Fruit fly (Drosophila melanogaster) whole organism, wandering third instar larva: Measurements from ENCODE around the gene pip.
A peak's percentile ranks its signal among the peaks of the same experiment; 100 is the strongest.

ENCODE experiments used
- Abd-B ChIP-seq: fragments of >200 bp; optimal IDR thresholded peaks from 2 replicates; lab custom pipeline; 2017; ENCODE audit warnings: missing biosample characterization, missing genetic modification characterization
- CG32264 ChIP-seq: fragments of 200-800 bp; sonication (Bioruptor generic); optimal IDR thresholded peaks from 2 replicates; lab custom pipeline; 2016; ENCODE audit warnings: missing biosample characterization, missing genetic modification characterization
- CG9705 ChIP-seq: fragments of 200-800 bp; sonication (Bioruptor generic); optimal IDR thresholded peaks from 2 replicates; lab custom pipeline; 2018; ENCODE audit warnings: missing biosample characterization, mild to moderate bottlenecking, missing genetic modification characterization
- CrebA ChIP-seq: fragments of 200-800 bp; sonication (Bioruptor generic); optimal IDR thresholded peaks from 2 replicates; lab custom pipeline; 2016; ENCODE audit warnings: missing biosample characterization, mild to moderate bottlenecking, missing genetic modification characterization, borderline replicate concordance
- Dfd ChIP-seq: fragments of >200 bp; optimal IDR thresholded peaks from 2 replicates; lab custom pipeline; 2017; ENCODE audit warnings: missing biosample characterization, missing genetic modification characterization
- Dif ChIP-seq: fragments of 200-275, 200-300 bp; sonication (Bioruptor generic); optimal IDR thresholded peaks from 2 replicates; lab custom pipeline; 2018; ENCODE audit warnings: missing biosample characterization, missing genetic modification characterization; ENCODE audit not compliant: partially characterized antibody
- GATAd ChIP-seq: sonication (Bioruptor generic); optimal IDR thresholded peaks from 2 replicates; lab custom pipeline; 2016; ENCODE audit warnings: missing biosample characterization, missing genetic modification characterization
- HLH106 ChIP-seq: fragments of 200-800 bp; optimal IDR thresholded peaks from 3 replicates; lab custom pipeline; 2019; ENCODE audit warnings: missing biosample characterization, mild to moderate bottlenecking, missing genetic modification characterization, moderate library complexity
- Hnf4 ChIP-seq: fragments of 200-800 bp; sonication (Bioruptor generic); optimal IDR thresholded peaks from 2 replicates; lab custom pipeline; 2016; ENCODE audit warnings: missing biosample characterization, mild to moderate bottlenecking, missing genetic modification characterization
- Hr78 ChIP-seq: fragments of >200 bp; optimal IDR thresholded peaks from 2 replicates; lab custom pipeline; 2017; ENCODE audit warnings: missing biosample characterization, missing genetic modification characterization
- Hr83 ChIP-seq: fragments of 200-300 bp; sonication (Bioruptor generic); optimal IDR thresholded peaks from 2 replicates; lab custom pipeline; 2016; ENCODE audit warnings: missing biosample characterization, mild to moderate bottlenecking, missing genetic modification characterization, moderate library complexity; ENCODE audit not compliant: poor library complexity, severe bottlenecking
- Jra ChIP-seq: sonication (Bioruptor generic); optimal IDR thresholded peaks from 2 replicates; lab custom pipeline; 2016; ENCODE audit warnings: missing biosample characterization, missing genetic modification characterization
- Mio ChIP-seq: sonication (Bioruptor generic); optimal IDR thresholded peaks from 2 replicates; lab custom pipeline; 2016; ENCODE audit warnings: missing biosample characterization, missing genetic modification characterization
- Myc ChIP-seq: fragments of >200 bp; optimal IDR thresholded peaks from 2 replicates; lab custom pipeline; 2017
- N ChIP-seq: fragments of >200 bp; optimal IDR thresholded peaks from 2 replicates; lab custom pipeline; 2018; ENCODE audit warnings: missing biosample characterization, missing external identifiers, missing genetic modification characterization
- OdsH ChIP-seq: fragments of 200-800 bp; sonication (Bioruptor generic); optimal IDR thresholded peaks from 2 replicates; lab custom pipeline; 2016; ENCODE audit warnings: missing biosample characterization, mild to moderate bottlenecking, missing genetic modification characterization
- Rel ChIP-seq, 2 experiments: fragments of 200-800 bp; sonication (Bioruptor generic) in 1 of 2; optimal IDR thresholded peaks; 2 replicates in 1 of 2; 3 replicates in 1 of 2; lab custom pipeline; 2016 to 2019; ENCODE audit warnings: mild to moderate bottlenecking in 2 of 2, missing biosample characterization in 2 of 2, missing genetic modification characterization in 2 of 2, moderate library complexity in 1 of 2
- Sp1 ChIP-seq: fragments of 200-800 bp; sonication (Bioruptor generic); optimal IDR thresholded peaks from 3 replicates; lab custom pipeline; 2019; ENCODE audit warnings: missing biosample characterization, mild to moderate bottlenecking, missing genetic modification characterization, moderate library complexity
- Vsx2 ChIP-seq: fragments of 200-300, 225-300 bp; sonication (Bioruptor generic); optimal IDR thresholded peaks from 2 replicates; lab custom pipeline; 2018; ENCODE audit warnings: missing biosample characterization, missing genetic modification characterization; ENCODE audit not compliant: partially characterized antibody
- br ChIP-seq: fragments of 200-800 bp; sonication (Bioruptor generic); optimal IDR thresholded peaks from 2 replicates; lab custom pipeline; 2016; ENCODE audit warnings: missing biosample characterization, missing genetic modification characterization
- brk ChIP-seq: fragments of 200-800 bp; sonication (Bioruptor generic); optimal IDR thresholded peaks from 2 replicates; lab custom pipeline; 2016; ENCODE audit warnings: missing biosample characterization, mild to moderate bottlenecking, missing genetic modification characterization
- dl ChIP-seq, 2 experiments: fragments of 175-275, 200-275 bp in 1 of 2; fragments of 200-275 bp in 1 of 2; sonication (Bioruptor generic); optimal IDR thresholded peaks; lab custom pipeline; 2018; ENCODE audit warnings: mild to moderate bottlenecking in 2 of 2, missing biosample characterization in 2 of 2, missing genetic modification characterization in 2 of 2, moderate library complexity in 2 of 2; ENCODE audit not compliant: partially characterized antibody in 2 of 2, insufficient read depth in 1 of 2
- dmrt93B ChIP-seq: fragments of 200-800 bp; sonication (Bioruptor generic); optimal IDR thresholded peaks from 2 replicates; lab custom pipeline; 2018; ENCODE audit warnings: missing biosample characterization, mild to moderate bottlenecking, missing genetic modification characterization
- dsf ChIP-seq: sonication (Bioruptor generic); optimal IDR thresholded peaks from 2 replicates; lab custom pipeline; 2016; ENCODE audit warnings: missing biosample characterization, missing genetic modification characterization, borderline replicate concordance
- ey ChIP-seq: fragments of 200-800 bp; sonication (Bioruptor generic); optimal IDR thresholded peaks from 2 replicates; lab custom pipeline; 2016; ENCODE audit warnings: missing biosample characterization, missing genetic modification characterization
- foxo ChIP-seq, 2 experiments: fragments of 200-800 bp; sonication (Bioruptor generic); optimal IDR thresholded peaks; 2 replicates in 1 of 2; 3 replicates in 1 of 2; lab custom pipeline; 2016 to 2017; ENCODE audit warnings: missing biosample characterization in 2 of 2, missing genetic modification characterization in 2 of 2
- fru ChIP-seq: fragments of 200-800 bp; sonication (Bioruptor generic); optimal IDR thresholded peaks from 3 replicates; lab custom pipeline; 2016; ENCODE audit warnings: missing biosample characterization, mild to moderate bottlenecking, missing genetic modification characterization
- h ChIP-seq: fragments of 200-800 bp; sonication (Bioruptor generic); optimal IDR thresholded peaks from 3 replicates; lab custom pipeline; 2016; ENCODE audit warnings: missing biosample characterization, mild to moderate bottlenecking, missing genetic modification characterization
- jim ChIP-seq: fragments of 175-275, 200-325 bp; sonication (Bioruptor generic); optimal IDR thresholded peaks from 2 replicates; lab custom pipeline; 2016; ENCODE audit warnings: missing biosample characterization, mild to moderate bottlenecking, missing genetic modification characterization
- lola ChIP-seq: fragments of >200 bp; optimal IDR thresholded peaks from 2 replicates; lab custom pipeline; 2017; ENCODE audit warnings: missing biosample characterization, missing genetic modification characterization
- pan ChIP-seq: fragments of >200 bp; optimal IDR thresholded peaks from 2 replicates; lab custom pipeline; 2017
- psq ChIP-seq: fragments of 200-800 bp; sonication (Bioruptor generic); optimal IDR thresholded peaks from 3 replicates; lab custom pipeline; 2017; ENCODE audit warnings: missing biosample characterization, mild to moderate bottlenecking, missing genetic modification characterization, moderate library complexity
- rgr ChIP-seq: fragments of 200-800 bp; sonication (Bioruptor generic); optimal IDR thresholded peaks from 3 replicates; lab custom pipeline; 2016; ENCODE audit warnings: missing biosample characterization, mild to moderate bottlenecking, missing genetic modification characterization
- sage ChIP-seq: fragments of 200-800 bp; sonication (Bioruptor generic); optimal IDR thresholded peaks from 2 replicates; lab custom pipeline; 2016; ENCODE audit warnings: missing biosample characterization, mild to moderate bottlenecking, missing genetic modification characterization
- sv ChIP-seq: fragments of 200-800 bp; sonication (Bioruptor generic); optimal IDR thresholded peaks from 3 replicates; lab custom pipeline; 2016; ENCODE audit warnings: missing biosample characterization, missing genetic modification characterization
- tai ChIP-seq: sonication (Bioruptor generic); optimal IDR thresholded peaks from 2 replicates; lab custom pipeline; 2016; ENCODE audit warnings: missing biosample characterization, missing genetic modification characterization
- usp ChIP-seq: fragments of >200 bp; optimal IDR thresholded peaks from 2 replicates; lab custom pipeline; 2017; ENCODE audit warnings: missing biosample characterization, missing genetic modification characterization
- woc ChIP-seq: sonication (Bioruptor generic); optimal IDR thresholded peaks from 2 replicates; lab custom pipeline; 2016; ENCODE audit warnings: missing biosample characterization, mild to moderate bottlenecking, missing genetic modification characterization

The pip gene

DNA sequence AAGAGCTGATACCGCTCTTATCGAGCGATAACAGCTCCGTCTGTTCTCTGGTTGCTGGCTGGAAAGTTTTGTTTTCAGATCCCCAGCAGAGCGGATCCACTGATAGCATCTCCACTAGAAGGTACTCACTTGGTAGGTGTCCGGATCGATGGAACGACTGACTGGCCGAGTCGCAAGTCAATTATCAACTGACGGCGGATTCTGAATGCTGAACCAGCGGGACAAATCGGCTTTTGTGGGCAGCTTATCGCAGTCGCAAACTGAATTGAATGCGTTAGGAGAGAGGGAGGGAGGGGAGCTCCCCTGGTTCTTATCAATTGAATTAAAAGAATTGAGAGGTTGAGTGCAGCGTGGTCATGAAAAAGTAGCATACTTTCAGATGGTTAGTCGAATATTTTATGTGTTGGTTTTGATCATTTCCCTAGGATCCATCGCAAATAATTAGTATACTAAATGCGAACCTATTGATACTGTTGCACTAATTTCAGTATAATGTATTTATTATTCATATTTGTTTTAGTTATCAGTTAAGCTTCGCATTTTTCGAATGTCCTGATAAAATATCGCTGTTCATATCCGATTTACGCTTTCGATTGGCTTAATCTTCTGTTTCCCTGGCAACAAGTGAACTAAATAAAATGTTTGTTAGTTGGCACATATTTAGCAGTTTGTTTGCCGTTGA, 68.5 kb downstream of the pip start, which contains the start of the genes Aldh7A1 and CG14085:
Gene Aldh7A1 (minus strand): TSS at position 194 of the 682 bp plus-strand sequence.
Gene CG14085 (plus strand): TSS at position 632 of the 682 bp plus-strand sequence.
- TF ChIP-seq dsf (GFP tag; lab: Kevin White, UChicago) (no peak), psq (no peak), woc (GFP tag; lab: Kevin White, UChicago) (no peak), dmrt93B (GFP tag; lab: Kevin White, UChicago) (no peak), Hnf4 (GFP tag; lab: Kevin White, UChicago) (no peak), ey (no peak), Vsx2 (no peak), sage (no peak), pan (lab: Kevin White, UChicago) (no peak), Rel (GFP tag; optimal IDR thresholded peaks at IDR 0.05; lab: Kevin White, UChicago) (no peak), Rel (tag; optimal IDR thresholded peaks at IDR 0.05; lab: Kevin White, UChicago) (peak; percentile 51), Dfd (GFP tag; lab: Kevin White, UChicago) (no peak), brk (GFP tag; lab: Kevin White, UChicago) (no peak), OdsH (GFP tag; lab: Kevin White, UChicago) (no peak), tai (GFP tag; lab: Kevin White, UChicago) (no peak), N (GFP tag; lab: Kevin White, UChicago) (no peak), foxo (GFP tag; optimal IDR thresholded peaks at IDR 0.05; lab: Kevin White, UChicago) (peak in 1 of 2 experiments; percentile 23), Mio (no peak), lola (GFP tag; lab: Kevin White, UChicago) (no peak), CG9705 (GFP tag; lab: Kevin White, UChicago) (no peak), Myc (lab: Kevin White, UChicago) (no peak), usp (GFP tag; lab: Kevin White, UChicago) (no peak), Jra (GFP tag; lab: Kevin White, UChicago) (no peak), br (peak; percentile 25), fru (peak; percentile 10), Hr78 (GFP tag; lab: Kevin White, UChicago) (no peak), sv (no peak), Hr83 (no peak), jim (no peak), HLH106 (tag; lab: Kevin White, UChicago) (no peak), CrebA (GFP tag; lab: Kevin White, UChicago) (no peak), h (peak; percentile 48), CG32264 (no peak), rgr (peak; percentile 56), GATAd (GFP tag; lab: Kevin White, UChicago) (peak; percentile 65), Dif (peak; percentile 59), Abd-B (GFP tag; lab: Kevin White, UChicago) (no peak), dl (GFP tag; optimal IDR thresholded peaks at IDR 0.05; lab: Kevin White, UChicago; ENCODE audit: insufficient read depth in 1 of 2, partially characterized antibody in 2 of 2) (no peak), Sp1 (no peak)

DNA sequence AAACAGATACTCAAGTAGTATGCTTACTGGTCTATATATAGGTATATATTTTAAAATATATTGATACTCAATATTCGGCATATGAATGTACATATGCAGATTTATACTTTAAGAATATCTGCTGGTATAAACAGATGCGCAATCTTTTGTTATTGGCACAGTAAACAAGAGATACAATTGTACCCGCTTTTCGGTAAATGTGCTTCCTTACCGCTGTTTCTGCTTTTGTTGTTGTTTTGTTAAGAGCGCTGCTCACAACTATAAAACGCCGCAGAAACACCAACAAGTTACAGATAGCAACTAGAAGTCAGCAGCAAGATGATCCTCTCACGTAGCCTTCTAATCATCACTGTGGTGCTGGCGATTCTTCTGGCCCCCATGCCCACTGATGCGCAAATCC, 71.6 kb downstream of the pip start, which contains the start of gene CG45081:
Gene CG45081 (plus strand): TSS at position 301 of the 400 bp plus-strand sequence.
- TF ChIP-seq sage (no peak), rgr (peak; percentile 0)

DNA sequence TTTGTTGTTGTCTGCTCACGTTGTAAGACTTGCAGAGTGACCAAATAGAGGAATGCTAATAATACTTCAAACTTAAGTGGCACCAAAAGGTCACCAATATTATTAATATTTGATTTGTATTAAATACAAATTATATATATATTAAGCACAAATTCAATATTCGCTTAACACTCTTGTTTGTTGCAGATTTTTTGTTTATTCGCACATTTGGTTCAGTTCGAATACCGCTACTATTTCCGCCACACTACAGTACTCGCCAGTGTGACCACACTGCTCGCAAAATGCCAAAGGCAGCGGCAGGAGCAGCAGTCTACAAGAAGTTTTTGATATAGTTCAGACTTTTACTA, 73.3 kb downstream of the pip start, which contains the start of gene Max:
Gene Max (minus strand): TSS at position 44 of the 347 bp plus-strand sequence.
- TF ChIP-seq Hr83 (peak; percentile 13), Dfd (GFP tag; lab: Kevin White, UChicago) (no peak), rgr (peak; percentile 75), Mio (no peak), CG9705 (GFP tag; lab: Kevin White, UChicago) (peak; percentile 68), HLH106 (tag; lab: Kevin White, UChicago) (peak; percentile 78), N (GFP tag; lab: Kevin White, UChicago) (no peak), Vsx2 (no peak), Jra (GFP tag; lab: Kevin White, UChicago) (no peak), pan (lab: Kevin White, UChicago) (no peak), brk (GFP tag; lab: Kevin White, UChicago) (no peak), fru (peak; percentile 35), ey (peak; percentile 32), Abd-B (GFP tag; lab: Kevin White, UChicago) (no peak), foxo (GFP tag; optimal IDR thresholded peaks at IDR 0.05; lab: Kevin White, UChicago) (peak in 1 of 2 experiments; percentile 78), CG32264 (no peak), Rel (GFP tag; optimal IDR thresholded peaks at IDR 0.05; lab: Kevin White, UChicago) (no peak), Rel (tag; optimal IDR thresholded peaks at IDR 0.05; lab: Kevin White, UChicago) (peak; percentile 40), jim (no peak), h (peak; percentile 57), GATAd (GFP tag; lab: Kevin White, UChicago) (no peak), Myc (lab: Kevin White, UChicago) (peak; percentile 6), usp (GFP tag; lab: Kevin White, UChicago) (no peak), OdsH (GFP tag; lab: Kevin White, UChicago) (peak; percentile 41), dmrt93B (GFP tag; lab: Kevin White, UChicago) (no peak), lola (GFP tag; lab: Kevin White, UChicago) (no peak), Hnf4 (GFP tag; lab: Kevin White, UChicago) (peak; percentile 37), dl (GFP tag; optimal IDR thresholded peaks at IDR 0.05; lab: Kevin White, UChicago; ENCODE audit: insufficient read depth in 1 of 2, partially characterized antibody in 2 of 2) (no peak), CrebA (GFP tag; lab: Kevin White, UChicago) (no peak), sv (no peak), psq (peak; percentile 58), sage (peak; percentile 32), tai (GFP tag; lab: Kevin White, UChicago) (no peak), dsf (GFP tag; lab: Kevin White, UChicago) (no peak), Dif (no peak), br (peak; percentile 4), Hr78 (GFP tag; lab: Kevin White, UChicago) (no peak), woc (GFP tag; lab: Kevin White, UChicago) (no peak), Sp1 (peak; percentile 73)
